Worm (Caenorhabditis elegans) whole organism, late embryonic: ENCODE measurements around the gene T22F3.11.
A peak's percentile ranks its signal among the peaks of the same experiment; 100 is the strongest.

Experiments
- K02D7.2 ChIP-seq: sonication (generic microtip); optimal IDR thresholded peaks from 2 replicates; lab custom pipeline; 2017; ENCODE audit warnings: mild to moderate bottlenecking, missing genetic modification characterization, missing compliant biosample characterization
- ahr-1 ChIP-seq: sonication (generic microtip); optimal IDR thresholded peaks from 2 replicates; lab custom pipeline; 2016; ENCODE audit warnings: missing genetic modification characterization, missing compliant biosample characterization
- ama-1 ChIP-seq: fragments of 150-350 bp; optimal IDR thresholded peaks from 2 replicates; lab custom pipeline; 2014
- ceh-14 ChIP-seq: sonication (generic microtip); optimal IDR thresholded peaks from 2 replicates; lab custom pipeline; 2016; ENCODE audit warnings: missing genotype, missing genetic modification characterization, missing compliant biosample characterization
- ceh-18 ChIP-seq: sonication (generic microtip); optimal IDR thresholded peaks from 2 replicates; lab custom pipeline; 2016; ENCODE audit warnings: missing genetic modification characterization, missing compliant biosample characterization
- ceh-2 ChIP-seq: sonication (generic microtip); optimal IDR thresholded peaks from 2 replicates; lab custom pipeline; 2016; ENCODE audit warnings: missing genotype, missing genetic modification characterization, missing compliant biosample characterization
- ceh-24 ChIP-seq: sonication (generic microtip); optimal IDR thresholded peaks from 2 replicates; lab custom pipeline; 2016; ENCODE audit warnings: mild to moderate bottlenecking, missing genetic modification characterization, missing compliant biosample characterization
- ceh-30 ChIP-seq: fragments of 150-350 bp; optimal IDR thresholded peaks from 2 replicates; lab custom pipeline; 2014; ENCODE audit warnings: missing biosample characterization, missing genetic modification characterization
- ceh-31 ChIP-seq: sonication (generic microtip); optimal IDR thresholded peaks from 2 replicates; lab custom pipeline; 2016; ENCODE audit warnings: missing genetic modification characterization, missing compliant biosample characterization
- ceh-34 ChIP-seq: sonication (generic microtip); optimal IDR thresholded peaks from 2 replicates; lab custom pipeline; 2016; ENCODE audit warnings: mild to moderate bottlenecking, missing genetic modification characterization, missing compliant biosample characterization
- ceh-45 ChIP-seq: fragments of 200-800 bp; sonication (Bioruptor generic); IDR thresholded peaks from 2 replicates; pipeline ENCODE4 v1.3.6; 2022; ENCODE audit warnings: missing genetic modification reagents, missing genetic modification characterization, missing compliant biosample characterization
- ceh-6 ChIP-seq: fragments of 200-800 bp; sonication (Bioruptor generic); optimal IDR thresholded peaks from 2 replicates; lab custom pipeline; 2018; ENCODE audit warnings: mild to moderate bottlenecking, missing genetic modification characterization, missing compliant biosample characterization
- che-1 ChIP-seq: sonication (generic microtip); optimal IDR thresholded peaks from 2 replicates; lab custom pipeline; 2016; ENCODE audit warnings: mild to moderate bottlenecking, missing genetic modification characterization, missing compliant biosample characterization
- dmd-4 ChIP-seq: sonication (generic microtip); optimal IDR thresholded peaks from 2 replicates; lab custom pipeline; 2016; ENCODE audit warnings: borderline replicate concordance, missing genetic modification characterization, missing compliant biosample characterization
- dve-1 ChIP-seq: sonication (generic microtip); optimal IDR thresholded peaks from 2 replicates; lab custom pipeline; 2017; ENCODE audit warnings: antibody characterized with exemption, mild to moderate bottlenecking, missing genetic modification characterization, missing compliant biosample characterization
- elt-2 ChIP-seq: sonication (generic microtip); optimal IDR thresholded peaks from 2 replicates; lab custom pipeline; 2016; ENCODE audit warnings: missing genetic modification reagents, missing genetic modification characterization, missing compliant biosample characterization
- fax-1 ChIP-seq: sonication (generic microtip); optimal IDR thresholded peaks from 2 replicates; lab custom pipeline; 2016; ENCODE audit warnings: missing genotype, missing genetic modification characterization, missing compliant biosample characterization
- fkh-10 ChIP-seq: fragments of 150-350 bp; optimal IDR thresholded peaks from 2 replicates; lab custom pipeline; 2014; ENCODE audit warnings: missing biosample characterization, missing genetic modification reagents, missing genetic modification characterization
- gmeb-2 ChIP-seq: sonication (generic microtip); optimal IDR thresholded peaks from 2 replicates; lab custom pipeline; 2016; ENCODE audit warnings: missing genetic modification characterization, inconsistent platforms, missing compliant biosample characterization
- hlh-13 ChIP-seq: fragments of 200-800 bp; sonication (Bioruptor generic); optimal IDR thresholded peaks from 2 replicates; lab custom pipeline; 2018; ENCODE audit warnings: mild to moderate bottlenecking, missing genetic modification characterization, missing compliant biosample characterization
- hlh-15 ChIP-seq: sonication (generic microtip); optimal IDR thresholded peaks from 2 replicates; lab custom pipeline; 2016; ENCODE audit warnings: missing genetic modification characterization, missing compliant biosample characterization
- hlh-30 ChIP-seq: sonication (generic microtip); optimal IDR thresholded peaks from 2 replicates; lab custom pipeline; 2017; ENCODE audit warnings: antibody characterized with exemption, missing genetic modification characterization, missing compliant biosample characterization; ENCODE audit not compliant: insufficient read depth
- hlh-6 ChIP-seq: sonication (generic microtip); optimal IDR thresholded peaks from 2 replicates; lab custom pipeline; 2016; ENCODE audit warnings: missing genotype, missing genetic modification characterization, missing compliant biosample characterization
- hlh-8 ChIP-seq: sonication (generic microtip); optimal IDR thresholded peaks from 2 replicates; lab custom pipeline; 2016; ENCODE audit warnings: missing genotype, missing genetic modification characterization, missing compliant biosample characterization
- lim-6 ChIP-seq: sonication (generic microtip); optimal IDR thresholded peaks from 2 replicates; lab custom pipeline; 2016; ENCODE audit warnings: missing genetic modification characterization, missing compliant biosample characterization
- lin-11 ChIP-seq: fragments of 200-800 bp; sonication (Bioruptor generic); optimal IDR thresholded peaks from 2 replicates; lab custom pipeline; 2018; ENCODE audit warnings: mild to moderate bottlenecking, missing genetic modification characterization, missing compliant biosample characterization
- nhr-11 ChIP-seq: fragments of 150-350 bp; optimal IDR thresholded peaks from 2 replicates; lab custom pipeline; 2014; ENCODE audit warnings: missing biosample characterization, missing genetic modification characterization
- npax-4 ChIP-seq: sonication (generic microtip); optimal IDR thresholded peaks from 2 replicates; lab custom pipeline; 2016; ENCODE audit warnings: missing genetic modification characterization, missing compliant biosample characterization
- pag-3 ChIP-seq: sonication (generic microtip); optimal IDR thresholded peaks from 2 replicates; lab custom pipeline; 2016; ENCODE audit warnings: missing compliant biosample characterization, missing genetic modification characterization, borderline replicate concordance
- pha-4 ChIP-seq: fragments of 150-350 bp; optimal IDR thresholded peaks from 2 replicates; lab custom pipeline; 2018; ENCODE audit warnings: missing biosample characterization, missing genetic modification reagents, missing genetic modification characterization
- ref-2 ChIP-seq: sonication (generic microtip); optimal IDR thresholded peaks from 2 replicates; lab custom pipeline; 2016; ENCODE audit warnings: missing genetic modification characterization, missing compliant biosample characterization
- rnt-1 ChIP-seq: sonication (generic microtip); optimal IDR thresholded peaks from 2 replicates; lab custom pipeline; 2016; ENCODE audit warnings: missing genetic modification characterization, missing compliant biosample characterization
- syd-9 ChIP-seq: sonication (generic microtip); optimal IDR thresholded peaks from 2 replicates; lab custom pipeline; 2016; ENCODE audit warnings: mild to moderate bottlenecking, missing genetic modification characterization, moderate library complexity, missing compliant biosample characterization
- tbx-2 ChIP-seq: sonication (generic microtip); optimal IDR thresholded peaks from 2 replicates; lab custom pipeline; 2016; ENCODE audit warnings: missing genetic modification characterization, missing compliant biosample characterization
- unc-42 ChIP-seq: sonication (generic microtip); optimal IDR thresholded peaks from 2 replicates; lab custom pipeline; 2016; ENCODE audit warnings: missing genotype, missing genetic modification characterization, missing compliant biosample characterization
- ztf-16 ChIP-seq: sonication (generic microtip); optimal IDR thresholded peaks from 2 replicates; lab custom pipeline; 2017; ENCODE audit warnings: missing genetic modification characterization, missing compliant biosample characterization

Gene T22F3.11

ce11 chrV:3647862-3648261 is 33.5 kb upstream of the T22F3.11 start, which contains the start of gene F59B1.10:
F59B1.10 (minus strand) TSS chrV:3647962.
- TF ChIP-seq ceh-30 (tag; lab: Kevin White, UChicago) (no peak), ceh-34 (no peak), pha-4 (tag; lab: Kevin White, UChicago) (no peak), rnt-1 (tag; lab: Kevin White, UChicago) (no peak), gmeb-2 (tag; lab: Kevin White, UChicago) (no peak), fkh-10 (GFP tag; lab: Kevin White, UChicago) (no peak), ceh-14 (no peak), fax-1 (tag; lab: Kevin White, UChicago) (no peak), hlh-15 (tag; lab: Kevin White, UChicago) (no peak), ceh-31 (tag; lab: Kevin White, UChicago) (no peak), dmd-4 (tag; lab: Kevin White, UChicago) (no peak), ceh-45 (no peak), ceh-2 (no peak), ceh-24 (tag; lab: Kevin White, UChicago) (no peak), hlh-13 (no peak), pag-3 (tag; lab: Kevin White, UChicago) (no peak)

- peak; percentile 37 for TF ChIP-seq elt-2
- TF ChIP-seq ahr-1 (tag; lab: Kevin White, UChicago), result no peak
- TF ChIP-seq tbx-2 (tag; lab: Kevin White, UChicago), result peak; percentile 18
- TF ChIP-seq, all 69 proteins: peak for 2
These were observed 29.9 kb upstream of the T22F3.11 start, which contains the start of gene F59B1.8 for ce11 chrV:3644193-3644693. F59B1.8 (minus strand) TSS chrV:3644243.

- TF ChIP-seq fkh-10 (GFP tag; lab: Kevin White, UChicago) (no peak), hlh-8 (tag; lab: Kevin White, UChicago) (no peak), ceh-2 (no peak), ceh-6 (GFP tag; lab: Kevin White, UChicago) (no peak), ceh-14 (no peak), ztf-16 (no peak), ama-1 (lab: Kevin White, UChicago) (no peak), lin-11 (tag; lab: Kevin White, UChicago) (no peak), che-1 (tag; lab: Kevin White, UChicago) (no peak), ceh-18 (tag; lab: Kevin White, UChicago) (no peak)
These were observed 25.5 kb upstream of the T22F3.11 start for ce11 chrV:3639873-3640272.

- TF ChIP-seq ref-2 (no peak), hlh-8 (tag; lab: Kevin White, UChicago) (no peak), npax-4 (no peak), K02D7.2 (no peak), ceh-45 (no peak), ceh-6 (GFP tag; lab: Kevin White, UChicago) (no peak), dve-1 (tag; lab: Kevin White, UChicago) (no peak), hlh-6 (tag; lab: Kevin White, UChicago) (no peak), unc-42 (no peak), syd-9 (tag; lab: Kevin White, UChicago) (no peak), hlh-30 (tag; lab: Kevin White, UChicago) (no peak), nhr-11 (no peak), hlh-15 (tag; lab: Kevin White, UChicago) (no peak), lim-6 (no peak)
These were observed 22.7 kb upstream of the T22F3.11 start, which contains the start of gene srx-41 for ce11 chrV:3637086-3637485. srx-41 (minus strand) TSS chrV:3637186.
